In genomic region chrV:5548497-5548896, ce11 we compare ENCODE assay signal across 3 worm cellular contexts.
A peak's percentile ranks its signal among the peaks of the same experiment; 100 is the strongest.
TF ChIP-seq lines count a peak whose summit lies in the region.

No protein-coding gene starts in this region.

TF ChIP-seq in whole organism, L2 larva, 48 proteins besides CTCF, POLR2A, EP300 and RAD21:
- TF ChIP-seq fos-1 (tag; optimal IDR thresholded peaks at IDR 0.05; lab: Kevin White, UChicago): no peak
- peak; percentile 65 for TF ChIP-seq nhr-129 (tag; optimal IDR thresholded peaks at IDR 0.05; lab: Kevin White, UChicago)
- no peak for TF ChIP-seq zag-1 (tag; optimal IDR thresholded peaks at IDR 0.05; lab: Kevin White, UChicago)
- TF ChIP-seq lin-39 (tag; optimal IDR thresholded peaks at IDR 0.05; lab: Kevin White, UChicago): no peak

TF ChIP-seq in whole organism, L4 larva, 104 proteins besides CTCF, POLR2A, EP300 and RAD21:
- TF ChIP-seq ama-1 (optimal IDR thresholded peaks at IDR 0.05; lab: Kevin White, UChicago) (no peak), nhr-76 (tag; optimal IDR thresholded peaks at IDR 0.05; lab: Kevin White, UChicago) (no peak), zip-2 (tag; optimal IDR thresholded peaks at IDR 0.05; lab: Kevin White, UChicago) (peak; percentile 89)
TF ChIP-seq in whole organism, L4 larva: peak in this region for 1.

TF ChIP-seq in whole organism, mixed stage, embryonic, 35 proteins besides CTCF, POLR2A, EP300 and RAD21:
- TF ChIP-seq sem-2 (GFP tag; optimal IDR thresholded peaks at IDR 0.05; lab: Kevin White, UChicago): no peak
- peak; percentile 75 for TF ChIP-seq zip-8 (tag; optimal IDR thresholded peaks at IDR 0.05; lab: Kevin White, UChicago)
